Worm (Caenorhabditis elegans) whole organism, early embryonic: ENCODE results near the gene Y69A2AR.47.

Experiments
- ama-1 ChIP-seq: fragments of 150-350 bp; optimal IDR thresholded peaks from 2 replicates; lab custom pipeline; 2014
- ceh-13 ChIP-seq: fragments of 200-800 bp; sonication (Bioruptor generic); optimal IDR thresholded peaks from 2 replicates; lab custom pipeline; 2018; ENCODE audit warnings: mild to moderate bottlenecking, missing genetic modification characterization, missing compliant biosample characterization
- flt-1 ChIP-seq: fragments of 200-800 bp; sonication (Bioruptor generic); IDR thresholded peaks from 2 replicates; pipeline ENCODE4 v1.3.6; 2022; ENCODE audit warnings: missing genetic modification characterization, missing compliant biosample characterization
- hnd-1 ChIP-seq: sonication (generic microtip); optimal IDR thresholded peaks from 2 replicates; lab custom pipeline; 2016; ENCODE audit warnings: missing genetic modification characterization, missing compliant biosample characterization
- tra-4 ChIP-seq: sonication (generic microtip); optimal IDR thresholded peaks from 2 replicates; lab custom pipeline; 2017; ENCODE audit warnings: missing genetic modification characterization, missing compliant biosample characterization

ce11 chrIV:2556211-2556610 is 41.3 kb upstream of the Y69A2AR.47 start:
- TF ChIP-seq ama-1, result no peak
- no peak for TF ChIP-seq ceh-13 (GFP tag; lab: Kevin White, UChicago)
- no peak for TF ChIP-seq flt-1 (GFP tag; lab: Robert Waterston, UW)
- TF ChIP-seq tra-4 (tag; lab: Kevin White, UChicago), result no peak
- no peak for TF ChIP-seq hnd-1 (tag; lab: Kevin White, UChicago)
